Worm (Caenorhabditis elegans) whole organism, young adult: ENCODE results near the gene T28C6.7.

Source experiments
- D2030.7 ChIP-seq: fragments of 200-800 bp; sonication (Bioruptor generic); IDR thresholded peaks from 2 replicates; pipeline ENCODE4 v1.3.6; 2022; ENCODE audit warnings: missing genetic modification reagents, missing genetic modification characterization, missing compliant biosample characterization
- aptf-2 ChIP-seq: fragments of 200-800 bp; sonication (Bioruptor generic); conservative IDR thresholded peaks from 2 replicates; pipeline ENCODE4 v1.3.6; 2022; ENCODE audit warnings: missing genetic modification reagents, missing genetic modification characterization, missing compliant biosample characterization
- atf-7 ChIP-seq: sonication (generic microtip); optimal IDR thresholded peaks from 2 replicates; lab custom pipeline; 2017; ENCODE audit warnings: mild to moderate bottlenecking, missing genetic modification characterization, missing compliant biosample characterization
- dpff-1 ChIP-seq: sonication (generic microtip); optimal IDR thresholded peaks from 2 replicates; lab custom pipeline; 2017; ENCODE audit warnings: mild to moderate bottlenecking, missing genetic modification characterization, missing compliant biosample characterization
- ets-4 ChIP-seq: fragments of 200-800 bp; sonication (Bioruptor generic); optimal IDR thresholded peaks from 2 replicates; lab custom pipeline; 2018; ENCODE audit warnings: mild to moderate bottlenecking, missing genetic modification characterization, missing compliant biosample characterization
- let-526 ChIP-seq: fragments of 200-800 bp; sonication (Bioruptor generic); IDR thresholded peaks from 2 replicates; pipeline ENCODE4 v1.3.6; 2022; ENCODE audit warnings: missing genetic modification reagents, missing genetic modification characterization, missing compliant biosample characterization
- madf-10 ChIP-seq: sonication (generic microtip); optimal IDR thresholded peaks from 2 replicates; lab custom pipeline; 2016; ENCODE audit warnings: mild to moderate bottlenecking, missing genetic modification characterization, missing compliant biosample characterization
- madf-6 ChIP-seq: fragments of 200-800 bp; sonication (Bioruptor generic); IDR thresholded peaks from 2 replicates; pipeline ENCODE4 v1.3.6; 2022; ENCODE audit warnings: missing genetic modification reagents, missing genetic modification characterization, missing compliant biosample characterization
- nhr-90 ChIP-seq: sonication (generic microtip); optimal IDR thresholded peaks from 2 replicates; lab custom pipeline; 2016; ENCODE audit warnings: missing genotype, mild to moderate bottlenecking, missing genetic modification characterization, missing compliant biosample characterization
- snpc-4 ChIP-seq, 5 experiments: fragments of 150-350 bp in 1 of 5; sonication (generic microtip) in 4 of 5; optimal IDR thresholded peaks; 2 replicates each; lab custom pipeline; 2014 to 2018; ENCODE audit warnings: missing genetic modification characterization in 5 of 5, missing biosample characterization in 3 of 5, antibody characterized with exemption in 2 of 5, mild to moderate bottlenecking in 2 of 5, missing compliant biosample characterization in 2 of 5, missing genotype in 2 of 5, moderate library complexity in 2 of 5, missing genetic modification reagents in 1 of 5
- zfh-2 ChIP-seq: fragments of 200-800 bp; sonication (Bioruptor generic); conservative IDR thresholded peaks from 2 replicates; pipeline ENCODE4 v1.3.6; 2022; ENCODE audit warnings: missing genetic modification reagents, missing genetic modification characterization, missing compliant biosample characterization

- TF ChIP-seq atf-7 (tag; lab: Kevin White, UChicago) (no peak), let-526 (GFP tag; lab: Robert Waterston, UW) (no peak), ets-4 (GFP tag; lab: Kevin White, UChicago) (no peak), aptf-2 (no peak), madf-6 (GFP tag; lab: Robert Waterston, UW) (no peak), dpff-1 (tag; lab: Kevin White, UChicago) (no peak), nhr-90 (tag; lab: Kevin White, UChicago) (no peak), madf-10 (tag; lab: Kevin White, UChicago) (no peak), snpc-4 (GFP tag; optimal IDR thresholded peaks at IDR 0.05; lab: Kevin White, UChicago) (no peak), snpc-4 (tag; optimal IDR thresholded peaks at IDR 0.05; lab: Kevin White, UChicago) (no peak), zfh-2 (GFP tag; lab: Robert Waterston, UW) (no peak), D2030.7 (GFP tag; lab: Robert Waterston, UW) (no peak)
Observed at ce11 chrIV:8792808-8793207, 34.8 kb upstream of the T28C6.7 start, which contains the start of gene C33D9.3.
